Fruit fly (Drosophila melanogaster) whole organism, embryonic: Measurements from ENCODE around the gene iav.

Experiments
- Awh ChIP-seq: fragments of 200-800 bp; sonication (Bioruptor generic); IDR thresholded peaks from 2 replicates; pipeline ENCODE4, ENCODE4 v1.3.6; 2022; ENCODE audit warnings: missing biosample characterization, missing genetic modification characterization
- CG10209 ChIP-seq: fragments of 200-800 bp; sonication (Bioruptor generic); optimal IDR thresholded peaks from 3 replicates; lab custom pipeline; 2017; ENCODE audit warnings: missing biosample characterization, mild to moderate bottlenecking, missing genetic modification characterization, missing genetic modification reagents
- CG15269 ChIP-seq: fragments of 200-800 bp; sonication (Bioruptor generic); optimal IDR thresholded peaks from 2 replicates; lab custom pipeline; 2018; ENCODE audit warnings: missing biosample characterization, mild to moderate bottlenecking, missing genetic modification characterization, moderate library complexity
- CG2199 ChIP-seq: fragments of 200-800 bp; sonication (Bioruptor generic); IDR thresholded peaks from 3 replicates; pipeline ENCODE4 v1.3.6; 2022; ENCODE audit warnings: missing biosample characterization, missing genetic modification characterization
- CG31388 ChIP-seq: fragments of 200-800 bp; sonication (Bioruptor generic); optimal IDR thresholded peaks from 2 replicates; lab custom pipeline; 2016; ENCODE audit warnings: missing biosample characterization, missing genetic modification characterization
- CG34376 ChIP-seq: fragments of 200-800 bp; sonication (Bioruptor generic); optimal IDR thresholded peaks from 2 replicates; lab custom pipeline; 2018; ENCODE audit warnings: missing biosample characterization, mild to moderate bottlenecking, missing genetic modification characterization
- CG4282 ChIP-seq: fragments of 200-800 bp; sonication (Bioruptor generic); optimal IDR thresholded peaks from 2 replicates; lab custom pipeline; 2016; ENCODE audit warnings: missing biosample characterization, missing genetic modification characterization
- CG4360 ChIP-seq: fragments of 200-800 bp; sonication (Bioruptor generic); IDR thresholded peaks from 2 replicates; pipeline ENCODE4 v1.3.6; 2022; ENCODE audit warnings: missing biosample characterization, missing genetic modification characterization
- CG4820 ChIP-seq: fragments of 200-800 bp; sonication (Bioruptor generic); optimal IDR thresholded peaks from 3 replicates; lab custom pipeline; 2016; ENCODE audit warnings: missing biosample characterization, missing genetic modification characterization
- CG5180 ChIP-seq: fragments of 200-800 bp; sonication (Bioruptor generic); optimal IDR thresholded peaks from 3 replicates; lab custom pipeline; 2017; ENCODE audit warnings: missing biosample characterization, missing genetic modification characterization, mild to moderate bottlenecking, moderate library complexity, missing genetic modification reagents
- CG5245 ChIP-seq: fragments of 200-800 bp; sonication (Bioruptor generic); optimal IDR thresholded peaks from 3 replicates; lab custom pipeline; 2016; ENCODE audit warnings: missing biosample characterization, missing genetic modification characterization
- CG6254 ChIP-seq: fragments of 200-800 bp; sonication (Bioruptor generic); optimal IDR thresholded peaks from 3 replicates; lab custom pipeline; 2017; ENCODE audit warnings: mild to moderate bottlenecking, missing biosample characterization, missing genetic modification reagents, missing genetic modification characterization
- CG6683 ChIP-seq: fragments of 200-800 bp; sonication (Bioruptor generic); optimal IDR thresholded peaks from 2 replicates; lab custom pipeline; 2017; ENCODE audit warnings: missing biosample characterization, mild to moderate bottlenecking, missing genetic modification characterization, missing genetic modification reagents
- CG7372 ChIP-seq: fragments of 200-800 bp; sonication (Bioruptor generic); IDR thresholded peaks from 2 replicates; pipeline ENCODE4 v1.3.6; 2022; ENCODE audit warnings: missing biosample characterization, missing genetic modification characterization
- CG7839 ChIP-seq: fragments of 200-800 bp; sonication (Bioruptor generic); optimal IDR thresholded peaks from 3 replicates; lab custom pipeline; 2018; ENCODE audit warnings: missing biosample characterization, mild to moderate bottlenecking, missing genetic modification characterization, moderate library complexity
- CG9817 ChIP-seq: fragments of 200-800 bp; sonication (Bioruptor generic); optimal IDR thresholded peaks from 2 replicates; lab custom pipeline; 2018; ENCODE audit warnings: missing biosample characterization, mild to moderate bottlenecking, missing genetic modification characterization, moderate library complexity
- Drgx ChIP-seq: fragments of 200-800 bp; sonication (Bioruptor generic); IDR thresholded peaks from 2 replicates; pipeline ENCODE4 v1.3.6; 2022; ENCODE audit warnings: missing biosample characterization, missing genetic modification characterization
- Ets97D ChIP-seq: fragments of 200-800 bp; sonication (Bioruptor generic); optimal IDR thresholded peaks from 3 replicates; lab custom pipeline; 2016; ENCODE audit warnings: missing biosample characterization, missing genetic modification characterization
- Fer2 ChIP-seq: fragments of 200-800 bp; sonication (Bioruptor generic); optimal IDR thresholded peaks from 2 replicates; lab custom pipeline; 2018; ENCODE audit warnings: missing biosample characterization, mild to moderate bottlenecking, missing genetic modification characterization, moderate library complexity
- Hr39 ChIP-seq: fragments of >200 bp; optimal IDR thresholded peaks from 2 replicates; lab custom pipeline; 2017
- MBD-R2 ChIP-seq: fragments of 200-800 bp; sonication (Bioruptor generic); IDR thresholded peaks from 2 replicates; pipeline ENCODE4 v1.3.6; 2022; ENCODE audit warnings: missing biosample characterization, missing genetic modification characterization
- Med ChIP-seq: fragments of 200-800 bp; sonication (Bioruptor generic); peaks from one replicate; lab custom pipeline; 2016; ENCODE audit warnings: missing biosample characterization, missing genetic modification characterization, mild to moderate bottlenecking, inconsistent platforms, moderate library complexity
- Mrtf ChIP-seq: fragments of 200-800 bp; sonication (Bioruptor generic); IDR thresholded peaks from 3 replicates; pipeline ENCODE4 v1.3.6; 2022; ENCODE audit warnings: missing biosample characterization, missing genetic modification characterization
- NC2α ChIP-seq: fragments of 200-800 bp; sonication (Bioruptor generic); optimal IDR thresholded peaks from 2 replicates; lab custom pipeline; 2016; ENCODE audit warnings: missing biosample characterization, missing genetic modification characterization
- Optix ChIP-seq: fragments of 200-800 bp; sonication (Bioruptor generic); IDR thresholded peaks from 3 replicates; pipeline ENCODE4 v1.3.6; 2022; ENCODE audit warnings: missing biosample characterization, missing genetic modification characterization
- Scr ChIP-seq: fragments of 200-800 bp; sonication (Bioruptor generic); IDR thresholded peaks from 2 replicates; pipeline ENCODE4 v1.3.6; 2022; ENCODE audit warnings: missing biosample characterization, missing genetic modification characterization; ENCODE audit not compliant: partially characterized antibody
- Sox100B ChIP-seq: fragments of 200-800 bp; sonication (Bioruptor generic); optimal IDR thresholded peaks from 3 replicates; lab custom pipeline; 2018; ENCODE audit warnings: missing biosample characterization, mild to moderate bottlenecking, missing genetic modification characterization
- Sry-β ChIP-seq: fragments of 200-800 bp; sonication (Bioruptor generic); optimal IDR thresholded peaks from 2 replicates; lab custom pipeline; 2018; ENCODE audit warnings: missing biosample characterization, mild to moderate bottlenecking, missing genetic modification characterization, moderate library complexity
- Stat92E ChIP-seq, 3 experiments: fragments of >200 bp in 2 of 3; fragments of 200-800 bp in 1 of 3; sonication (Bioruptor generic) in 1 of 3; optimal IDR thresholded peaks; 2 replicates each; lab custom pipeline; 2017 to 2019; ENCODE audit warnings: missing biosample characterization in 3 of 3, missing genetic modification characterization in 3 of 3, mild to moderate bottlenecking in 1 of 3, moderate library complexity in 1 of 3
- amos ChIP-seq: fragments of 200-800 bp; sonication (Bioruptor generic); IDR thresholded peaks from 2 replicates; pipeline ENCODE4 v1.3.6; 2022; ENCODE audit warnings: missing biosample characterization, missing genetic modification characterization; ENCODE audit not compliant: partially characterized antibody
- caup ChIP-seq: fragments of 200-800 bp; sonication (Bioruptor generic); optimal IDR thresholded peaks from 3 replicates; lab custom pipeline; 2017; ENCODE audit warnings: missing biosample characterization, mild to moderate bottlenecking, missing genetic modification characterization, moderate library complexity; ENCODE audit not compliant: severe bottlenecking
- cg ChIP-seq: fragments of 200-800 bp; sonication (Bioruptor generic); optimal IDR thresholded peaks from 3 replicates; lab custom pipeline; 2019; ENCODE audit warnings: missing biosample characterization, mild to moderate bottlenecking, missing genetic modification characterization, moderate library complexity
- chinmo ChIP-seq: fragments of 200-800 bp; sonication (Bioruptor generic); IDR thresholded peaks from 4 replicates; pipeline ENCODE4 v1.3.6; 2022; ENCODE audit warnings: missing biosample characterization, missing genetic modification characterization; ENCODE audit not compliant: partially characterized antibody
- chm ChIP-seq: fragments of 200-800 bp; sonication (Bioruptor generic); IDR thresholded peaks from 2 replicates; pipeline ENCODE4 v1.3.6; 2022; ENCODE audit warnings: missing biosample characterization, missing genetic modification characterization
- crp ChIP-seq, 2 experiments: fragments of 200-800 bp; sonication (Bioruptor generic); optimal IDR thresholded peaks; 2 replicates in 1 of 2; 3 replicates in 1 of 2; lab custom pipeline; 2017; ENCODE audit warnings: missing biosample characterization in 2 of 2, missing genetic modification characterization in 2 of 2, mild to moderate bottlenecking in 1 of 2, moderate library complexity in 1 of 2
- dmrt99B ChIP-seq: fragments of 200-800 bp; sonication (Bioruptor generic); optimal IDR thresholded peaks from 2 replicates; lab custom pipeline; 2018; ENCODE audit warnings: missing biosample characterization, mild to moderate bottlenecking, missing genetic modification characterization, moderate library complexity
- fd102C ChIP-seq: fragments of 200-800 bp; sonication (Bioruptor generic); optimal IDR thresholded peaks from 2 replicates; lab custom pipeline; 2018; ENCODE audit warnings: missing biosample characterization, mild to moderate bottlenecking, missing genetic modification characterization, moderate library complexity
- ken ChIP-seq: fragments of 200-800 bp; sonication (Bioruptor generic); IDR thresholded peaks from 3 replicates; pipeline ENCODE4 v1.3.6; 2022; ENCODE audit warnings: missing biosample characterization, missing genetic modification characterization
- mam ChIP-seq: fragments of 200-800 bp; sonication (Bioruptor generic); optimal IDR thresholded peaks from 3 replicates; lab custom pipeline; 2016; ENCODE audit warnings: missing biosample characterization, missing genetic modification characterization
- nerfin-2 ChIP-seq: fragments of 200-800 bp; sonication (Bioruptor generic); IDR thresholded peaks from 2 replicates; pipeline ENCODE4 v1.3.6; 2022; ENCODE audit warnings: missing biosample characterization, missing genetic modification characterization; ENCODE audit not compliant: partially characterized antibody
- nmo ChIP-seq: fragments of 200-800 bp; sonication (Bioruptor generic); optimal IDR thresholded peaks from 2 replicates; lab custom pipeline; 2018; ENCODE audit warnings: missing biosample characterization, mild to moderate bottlenecking, missing genetic modification characterization, moderate library complexity
- odd ChIP-seq: fragments of 200-800 bp; sonication (Bioruptor generic); optimal IDR thresholded peaks from 2 replicates; lab custom pipeline; 2017; ENCODE audit warnings: missing biosample characterization, mild to moderate bottlenecking, missing genetic modification characterization
- pros ChIP-seq: fragments of 200-800 bp; sonication (Bioruptor generic); optimal IDR thresholded peaks from 3 replicates; lab custom pipeline; 2019; ENCODE audit warnings: missing biosample characterization, mild to moderate bottlenecking, missing genetic modification characterization, moderate library complexity
- row ChIP-seq: fragments of 200-800 bp; sonication (Bioruptor generic); IDR thresholded peaks from 3 replicates; pipeline ENCODE4 v1.3.6; 2022; ENCODE audit warnings: missing biosample characterization, missing genetic modification characterization
- ssp ChIP-seq: fragments of 200-800 bp; sonication (Bioruptor generic); IDR thresholded peaks from 2 replicates; pipeline ENCODE4 v1.3.6; 2022; ENCODE audit warnings: missing biosample characterization, missing genetic modification characterization
- sug ChIP-seq: fragments of 200-800 bp; optimal IDR thresholded peaks from 2 replicates; lab custom pipeline; 2019; ENCODE audit warnings: missing biosample characterization, mild to moderate bottlenecking, missing genetic modification characterization, moderate library complexity
- tin ChIP-seq: fragments of 200-800 bp; sonication (Bioruptor generic); optimal IDR thresholded peaks from 3 replicates; lab custom pipeline; 2016; ENCODE audit warnings: missing biosample characterization, missing genetic modification characterization
- vvl ChIP-seq: fragments of 200-800 bp; sonication (Bioruptor generic); IDR thresholded peaks from 2 replicates; pipeline ENCODE4 v1.3.6; 2022; ENCODE audit warnings: missing biosample characterization, missing genetic modification characterization
- wdn ChIP-seq: fragments of 200-800 bp; sonication (Bioruptor generic); IDR thresholded peaks from 2 replicates; pipeline ENCODE4 v1.3.6; 2022; ENCODE audit warnings: missing biosample characterization, missing genetic modification characterization
- z ChIP-seq: fragments of 200-800 bp; sonication (Bioruptor generic); IDR thresholded peaks from 3 replicates; pipeline ENCODE4 v1.3.6; 2022; ENCODE audit warnings: missing biosample characterization, missing genetic modification characterization

Gene iav

dm6 chrX:6775622-6776021 is 38.2 kb upstream of the iav start:
- no peak for TF ChIP-seq CG4820 (GFP tag; lab: Kevin White, UChicago)
- no peak for TF ChIP-seq Mrtf (GFP tag; lab: Robert Waterston, UW)
- TF ChIP-seq CG5245 = no peak
- TF ChIP-seq Optix (GFP tag; lab: Robert Waterston, UW) = no peak
- TF ChIP-seq crp (GFP tag; optimal IDR thresholded peaks at IDR 0.05; lab: Kevin White, UChicago) = no peak
- TF ChIP-seq ssp (GFP tag; lab: Robert Waterston, UW) = no peak
- TF ChIP-seq CG7372 (GFP tag; lab: Robert Waterston, UW) = no peak
- no peak for TF ChIP-seq mam (GFP tag; lab: Kevin White, UChicago)
- TF ChIP-seq Sry-β (GFP tag; lab: Kevin White, UChicago) = peak; percentile 81
- TF ChIP-seq row (GFP tag; lab: Robert Waterston, UW) = peak; percentile 62
- no peak for TF ChIP-seq MBD-R2 (GFP tag; lab: Robert Waterston, UW)
- TF ChIP-seq CG6683 (GFP tag; lab: Kevin White, UChicago) = no peak
- no peak for TF ChIP-seq nerfin-2 (GFP tag; lab: Robert Waterston, UW)
- no peak for TF ChIP-seq Fer2
- TF ChIP-seq CG6254 (GFP tag; lab: Kevin White, UChicago) = no peak
- no peak for TF ChIP-seq tin
- no peak for TF ChIP-seq Scr (GFP tag; lab: Robert Waterston, UW)
- TF ChIP-seq wdn (GFP tag; lab: Robert Waterston, UW) = no peak
- TF ChIP-seq CG5180 (GFP tag; lab: Kevin White, UChicago) = peak; percentile 89
- no peak for TF ChIP-seq chm (GFP tag; lab: Robert Waterston, UW)
- TF ChIP-seq nmo (GFP tag; lab: Kevin White, UChicago) = no peak
- no peak for TF ChIP-seq NC2α (GFP tag; lab: Kevin White, UChicago)
- no peak for TF ChIP-seq vvl (GFP tag; lab: Robert Waterston, UW)
- peak; percentile 43 for TF ChIP-seq Med (GFP tag; lab: Kevin White, UChicago)
- TF ChIP-seq CG10209 = no peak
- TF ChIP-seq Ets97D (GFP tag; lab: Kevin White, UChicago) = no peak
- TF ChIP-seq CG4282 (GFP tag; lab: Kevin White, UChicago) = no peak
- TF ChIP-seq amos = no peak
- no peak for TF ChIP-seq Awh (GFP tag; lab: Robert Waterston, UW)
- no peak for TF ChIP-seq Drgx
- TF ChIP-seq CG31388 (GFP tag; lab: Kevin White, UChicago) = no peak
- no peak for TF ChIP-seq chinmo (GFP tag; lab: Robert Waterston, UW)
- TF ChIP-seq CG7839 (tag; lab: Kevin White, UChicago) = no peak
- peak; percentile 46 for TF ChIP-seq CG15269 (tag; lab: Kevin White, UChicago)
- TF ChIP-seq dmrt99B (tag; lab: Kevin White, UChicago) = no peak

- TF ChIP-seq sug (tag; lab: Kevin White, UChicago) = peak; percentile 6
- TF ChIP-seq CG34376 = peak; percentile 47
- TF ChIP-seq ken = no peak
- TF ChIP-seq cg (GFP tag; lab: Kevin White, UChicago) = no peak
These were observed 37.5 kb upstream of the iav start for dm6 chrX:6776274-6776673.

- TF ChIP-seq Stat92E (GFP tag; optimal IDR thresholded peaks at IDR 0.05; lab: Kevin White, UChicago) = peak in 1 of 3 experiments; percentile 67
- no peak for TF ChIP-seq CG9817 (tag; lab: Kevin White, UChicago)
- TF ChIP-seq fd102C = no peak
- peak; percentile 10 for TF ChIP-seq pros (GFP tag; lab: Kevin White, UChicago)
- TF ChIP-seq CG4360 (GFP tag; lab: Robert Waterston, UW) = peak; percentile 73
- no peak for TF ChIP-seq odd (GFP tag; lab: Kevin White, UChicago)
- no peak for TF ChIP-seq CG2199 (GFP tag; lab: Robert Waterston, UW)
- no peak for TF ChIP-seq caup
- TF ChIP-seq Sox100B (GFP tag; lab: Kevin White, UChicago) = no peak
- peak; percentile 18; the same call in 1 of the 3 replicates for TF ChIP-seq z (GFP tag; lab: Robert Waterston, UW)
- no peak for TF ChIP-seq Hr39 (lab: Kevin White, UChicago)
These were observed 36.8 kb upstream of the iav start for dm6 chrX:6776934-6777333.
